Worm (Caenorhabditis elegans) whole organism, early embryonic: Measurements from ENCODE around the gene paf-2.

ENCODE experiments used
- B0310.2 ChIP-seq: sonication (generic microtip); optimal IDR thresholded peaks from 2 replicates; lab custom pipeline; 2016; ENCODE audit warnings: mild to moderate bottlenecking, missing genetic modification characterization, missing compliant biosample characterization
- F13C5.2 ChIP-seq: sonication (generic microtip); optimal IDR thresholded peaks from 2 replicates; lab custom pipeline; 2017; ENCODE audit warnings: mild to moderate bottlenecking, missing genetic modification characterization, inconsistent platforms, missing compliant biosample characterization
- aly-1 ChIP-seq: sonication (generic microtip); optimal IDR thresholded peaks from 2 replicates; lab custom pipeline; 2016; ENCODE audit warnings: missing genetic modification characterization, missing compliant biosample characterization
- ama-1 ChIP-seq: fragments of 150-350 bp; optimal IDR thresholded peaks from 2 replicates; lab custom pipeline; 2014
- ceh-13 ChIP-seq: fragments of 200-800 bp; sonication (Bioruptor generic); optimal IDR thresholded peaks from 2 replicates; lab custom pipeline; 2018; ENCODE audit warnings: mild to moderate bottlenecking, missing genetic modification characterization, missing compliant biosample characterization
- ceh-36 ChIP-seq: sonication (generic microtip); optimal IDR thresholded peaks from 2 replicates; lab custom pipeline; 2016; ENCODE audit warnings: missing genetic modification characterization, inconsistent platforms, missing compliant biosample characterization
- ets-7 ChIP-seq: sonication (generic microtip); optimal IDR thresholded peaks from 2 replicates; lab custom pipeline; 2016; ENCODE audit warnings: missing genotype, missing genetic modification characterization, missing compliant biosample characterization
- flt-1 ChIP-seq: fragments of 200-800 bp; sonication (Bioruptor generic); IDR thresholded peaks from 2 replicates; pipeline ENCODE4 v1.3.6; 2022; ENCODE audit warnings: missing genetic modification characterization, missing compliant biosample characterization
- hmbx-1 ChIP-seq: sonication (generic microtip); optimal IDR thresholded peaks from 2 replicates; lab custom pipeline; 2016; ENCODE audit warnings: mild to moderate bottlenecking, missing genetic modification characterization, missing compliant biosample characterization
- hmg-4 ChIP-seq: fragments of 200-800 bp; sonication (Bioruptor generic); optimal IDR thresholded peaks from 2 replicates; lab custom pipeline; 2018; ENCODE audit warnings: mild to moderate bottlenecking, missing genetic modification characterization, missing compliant biosample characterization
- hnd-1 ChIP-seq: sonication (generic microtip); optimal IDR thresholded peaks from 2 replicates; lab custom pipeline; 2016; ENCODE audit warnings: missing genetic modification characterization, missing compliant biosample characterization
- pes-1 ChIP-seq: fragments of 200-800 bp; sonication (Bioruptor generic); IDR thresholded peaks from 2 replicates; pipeline ENCODE4 v1.3.6; 2022; ENCODE audit warnings: missing genetic modification reagents, missing genetic modification characterization, missing compliant biosample characterization
- scrt-1 ChIP-seq: fragments of 200-800 bp; sonication (Bioruptor generic); IDR thresholded peaks from 2 replicates; pipeline ENCODE4 v1.3.6; 2022; ENCODE audit warnings: missing genetic modification characterization, missing compliant biosample characterization
- sea-1 ChIP-seq: fragments of 200-800 bp; sonication (Bioruptor generic); conservative IDR thresholded peaks from 2 replicates; pipeline ENCODE4 v1.3.6; 2022; ENCODE audit warnings: missing genetic modification characterization, missing compliant biosample characterization
- tbx-11 ChIP-seq: fragments of 200-800 bp; sonication (Bioruptor generic); IDR thresholded peaks from 2 replicates; pipeline ENCODE4 v1.3.6; 2022; ENCODE audit warnings: missing genetic modification characterization, missing compliant biosample characterization
- tbx-37 ChIP-seq: fragments of 200-800 bp; sonication (Bioruptor generic); conservative IDR thresholded peaks from 2 replicates; pipeline ENCODE4 v1.3.6; 2022; ENCODE audit warnings: missing genetic modification reagents, missing genetic modification characterization, missing compliant biosample characterization
- tra-4 ChIP-seq: sonication (generic microtip); optimal IDR thresholded peaks from 2 replicates; lab custom pipeline; 2017; ENCODE audit warnings: missing genetic modification characterization, missing compliant biosample characterization

The paf-2 gene

DNA sequence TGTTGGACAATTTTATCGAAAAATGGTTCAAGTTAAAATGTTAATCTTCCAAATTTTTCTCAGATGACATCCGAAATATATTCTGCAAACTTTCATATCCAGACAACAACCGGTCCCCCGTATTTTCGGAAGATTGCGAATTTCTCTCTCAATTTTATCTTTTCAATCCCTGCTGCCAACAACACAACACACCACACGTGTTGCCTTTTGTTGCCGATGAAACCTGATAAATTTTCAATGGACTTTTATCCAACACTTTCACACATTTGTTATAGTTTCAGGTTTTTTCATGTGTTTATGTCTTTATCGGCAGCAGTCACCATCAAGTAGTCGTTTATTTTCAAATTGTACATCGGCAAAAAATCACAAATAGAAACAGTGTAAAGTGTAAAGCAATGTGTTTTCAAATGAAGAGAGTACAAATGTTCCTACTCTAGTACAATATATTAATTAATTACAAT is 51.3 kb downstream of the paf-2 start:
- TF ChIP-seq hmg-4 (GFP tag; lab: Kevin White, UChicago) (no peak), aly-1 (no peak), pes-1 (GFP tag; lab: Robert Waterston, UW) (no peak), tbx-37 (GFP tag; lab: Robert Waterston, UW) (no peak), scrt-1 (GFP tag; lab: Robert Waterston, UW) (no peak), F13C5.2 (tag; lab: Kevin White, UChicago) (no peak), hnd-1 (tag; lab: Kevin White, UChicago) (no peak), ama-1 (lab: Kevin White, UChicago) (no peak), flt-1 (no peak), sea-1 (GFP tag; lab: Robert Waterston, UW) (no peak)

DNA sequence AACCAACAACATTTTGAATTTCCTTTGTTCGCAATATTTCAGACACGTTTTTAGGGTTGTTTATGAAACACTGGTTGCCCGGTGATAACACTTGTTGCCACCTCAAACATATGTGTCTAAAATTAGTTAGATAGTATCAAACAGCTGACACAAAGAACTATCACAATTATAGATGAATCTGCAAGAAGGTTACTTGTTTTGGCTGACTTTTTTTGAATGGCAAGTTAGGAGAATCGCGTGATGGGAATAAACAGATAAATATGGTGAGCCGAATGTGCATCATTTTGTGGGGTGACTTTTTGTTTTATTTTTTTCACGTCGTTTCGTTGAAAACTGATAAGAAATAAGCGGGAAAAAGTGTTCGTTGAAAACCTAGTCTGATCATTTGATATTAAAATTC is 52.4 kb downstream of the paf-2 start:
- TF ChIP-seq flt-1 (no peak), ama-1 (lab: Kevin White, UChicago) (no peak), B0310.2 (tag; lab: Kevin White, UChicago) (no peak), hmbx-1 (tag; lab: Kevin White, UChicago) (no peak)

DNA sequence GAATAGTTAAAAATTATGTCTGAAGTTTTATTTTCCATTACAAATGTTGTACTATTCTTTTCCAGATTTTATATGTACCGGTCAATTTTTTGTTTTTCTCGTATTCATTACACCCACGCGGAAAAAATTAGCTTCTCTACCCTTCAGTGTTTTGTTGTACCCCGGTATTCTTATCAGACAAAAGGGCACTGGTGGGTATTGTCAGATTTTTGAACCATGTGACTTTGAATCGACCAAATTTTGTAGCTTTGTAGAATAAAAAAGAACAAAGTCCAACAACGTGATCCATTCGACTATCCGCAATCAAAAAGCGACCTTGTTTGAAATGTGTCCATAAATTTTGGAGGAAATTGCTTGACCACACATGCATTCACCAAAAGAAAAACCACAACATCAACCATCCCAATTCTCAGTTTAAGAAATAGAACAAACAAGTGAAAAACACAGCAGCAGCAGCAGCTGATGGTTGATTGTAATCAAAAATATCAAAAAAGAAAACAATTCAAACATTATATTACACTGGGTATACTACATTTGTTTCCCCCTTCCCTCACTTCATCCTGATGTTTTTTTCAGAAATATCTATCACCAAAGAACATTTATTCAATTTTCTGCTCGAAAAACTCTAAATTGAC is 52.9 kb downstream of the paf-2 start:
- TF ChIP-seq tbx-11 (GFP tag; lab: Robert Waterston, UW) (no peak), scrt-1 (GFP tag; lab: Robert Waterston, UW) (no peak), hmg-4 (GFP tag; lab: Kevin White, UChicago) (no peak), ama-1 (lab: Kevin White, UChicago) (no peak), ets-7 (tag; lab: Kevin White, UChicago) (no peak), tra-4 (no peak), pes-1 (GFP tag; lab: Robert Waterston, UW) (no peak), ceh-13 (no peak), hnd-1 (tag; lab: Kevin White, UChicago) (no peak), sea-1 (GFP tag; lab: Robert Waterston, UW) (no peak), F13C5.2 (tag; lab: Kevin White, UChicago) (no peak), ceh-36 (tag; lab: Kevin White, UChicago) (no peak), aly-1 (no peak), tbx-37 (GFP tag; lab: Robert Waterston, UW) (no peak), flt-1 (no peak), B0310.2 (tag; lab: Kevin White, UChicago) (no peak), hmbx-1 (tag; lab: Kevin White, UChicago) (no peak)
